Fruit fly (Drosophila melanogaster) whole organism, embryonic: ENCODE results near the gene CG32344.
A peak's percentile ranks its signal among the peaks of the same experiment; 100 is the strongest.

ENCODE experiments used
- ATbp ChIP-seq: fragments of 200-800 bp; sonication (Bioruptor generic); optimal IDR thresholded peaks from 2 replicates; lab custom pipeline; 2017; ENCODE audit warnings: missing biosample characterization, mild to moderate bottlenecking, missing genetic modification characterization, missing genetic modification reagents
- CG12104 ChIP-seq: fragments of 200-800 bp; sonication (Bioruptor generic); optimal IDR thresholded peaks from 3 replicates; lab custom pipeline; 2016; ENCODE audit warnings: missing biosample characterization, missing genetic modification characterization
- CG12299 ChIP-seq: fragments of 200-800 bp; sonication (Bioruptor generic); optimal IDR thresholded peaks from 2 replicates; lab custom pipeline; 2018; ENCODE audit warnings: missing biosample characterization, mild to moderate bottlenecking, missing genetic modification characterization
- CG1233 ChIP-seq: fragments of 200-800 bp; sonication (Bioruptor generic); optimal IDR thresholded peaks from 4 replicates; lab custom pipeline; 2018; ENCODE audit warnings: missing biosample characterization, mild to moderate bottlenecking, missing genetic modification characterization
- CG13287 ChIP-seq: fragments of 200-800 bp; sonication (Bioruptor generic); IDR thresholded peaks from 2 replicates; pipeline ENCODE4 v1.3.6; 2022; ENCODE audit warnings: missing biosample characterization, missing genetic modification characterization; ENCODE audit not compliant: partially characterized antibody
- CG13894 ChIP-seq: fragments of 200-800 bp; sonication (Bioruptor generic); optimal IDR thresholded peaks from 3 replicates; lab custom pipeline; 2018; ENCODE audit warnings: missing biosample characterization, mild to moderate bottlenecking, missing genetic modification characterization, moderate library complexity
- CG14014 ChIP-seq: fragments of 200-800 bp; sonication (Bioruptor generic); IDR thresholded peaks from 2 replicates; pipeline ENCODE4 v1.3.6; 2022; ENCODE audit warnings: missing biosample characterization, missing genetic modification characterization
- CG15514 ChIP-seq: fragments of 200-800 bp; sonication (Bioruptor generic); optimal IDR thresholded peaks from 3 replicates; lab custom pipeline; 2017; ENCODE audit warnings: missing biosample characterization, missing genetic modification characterization, mild to moderate bottlenecking, moderate library complexity, missing genetic modification reagents
- CG15601 ChIP-seq: fragments of 200-800 bp; sonication (Bioruptor generic); optimal IDR thresholded peaks from 3 replicates; lab custom pipeline; 2019; ENCODE audit warnings: missing biosample characterization, mild to moderate bottlenecking, missing genetic modification characterization, moderate library complexity
- CG16815 ChIP-seq: fragments of 200-800 bp; sonication (Bioruptor generic); optimal IDR thresholded peaks from 3 replicates; lab custom pipeline; 2017; ENCODE audit warnings: missing biosample characterization, mild to moderate bottlenecking, missing genetic modification characterization
- CG2199 ChIP-seq: fragments of 200-800 bp; sonication (Bioruptor generic); IDR thresholded peaks from 3 replicates; pipeline ENCODE4 v1.3.6; 2022; ENCODE audit warnings: missing biosample characterization, missing genetic modification characterization
- CG2712 ChIP-seq: fragments of 200-800 bp; optimal IDR thresholded peaks from 3 replicates; lab custom pipeline; 2019; ENCODE audit warnings: missing biosample characterization, mild to moderate bottlenecking, missing genetic modification characterization, moderate library complexity
- CG30403 ChIP-seq: fragments of 200-800 bp; sonication (Bioruptor generic); optimal IDR thresholded peaks from 3 replicates; lab custom pipeline; 2016; ENCODE audit warnings: missing biosample characterization, missing genetic modification characterization
- CG3281 ChIP-seq: fragments of 200-800 bp; sonication (Bioruptor generic); optimal IDR thresholded peaks from 3 replicates; lab custom pipeline; 2017; ENCODE audit warnings: missing biosample characterization, mild to moderate bottlenecking, missing genetic modification characterization
- CG33213 ChIP-seq: fragments of 200-800 bp; sonication (Bioruptor generic); optimal IDR thresholded peaks from 3 replicates; lab custom pipeline; 2016; ENCODE audit warnings: missing biosample characterization, missing genetic modification characterization
- CG34422 ChIP-seq: fragments of 200-800 bp; sonication (Bioruptor generic); IDR thresholded peaks from 3 replicates; pipeline ENCODE4 v1.3.6; 2022; ENCODE audit warnings: missing biosample characterization, missing genetic modification characterization
- CG4360 ChIP-seq: fragments of 200-800 bp; sonication (Bioruptor generic); IDR thresholded peaks from 2 replicates; pipeline ENCODE4 v1.3.6; 2022; ENCODE audit warnings: missing biosample characterization, missing genetic modification characterization
- CG5245 ChIP-seq: fragments of 200-800 bp; sonication (Bioruptor generic); optimal IDR thresholded peaks from 3 replicates; lab custom pipeline; 2016; ENCODE audit warnings: missing biosample characterization, missing genetic modification characterization
- CG6683 ChIP-seq: fragments of 200-800 bp; sonication (Bioruptor generic); optimal IDR thresholded peaks from 2 replicates; lab custom pipeline; 2017; ENCODE audit warnings: missing biosample characterization, mild to moderate bottlenecking, missing genetic modification characterization, missing genetic modification reagents
- CG7271 ChIP-seq: fragments of 200-800 bp; sonication (Bioruptor generic); optimal IDR thresholded peaks from 2 replicates; lab custom pipeline; 2018; ENCODE audit warnings: missing biosample characterization, mild to moderate bottlenecking, missing genetic modification characterization, moderate library complexity
- CG7556 ChIP-seq: fragments of 200-800 bp; sonication (Bioruptor generic); optimal IDR thresholded peaks from 2 replicates; lab custom pipeline; 2017; ENCODE audit warnings: missing biosample characterization, mild to moderate bottlenecking, missing genetic modification characterization
- CG7928 ChIP-seq: fragments of 200-800 bp; sonication (Bioruptor generic); optimal IDR thresholded peaks from 2 replicates; lab custom pipeline; 2017; ENCODE audit warnings: missing biosample characterization, mild to moderate bottlenecking, missing genetic modification characterization
- CG7987 ChIP-seq: fragments of 200-800 bp; sonication (Bioruptor generic); optimal IDR thresholded peaks from 2 replicates; lab custom pipeline; 2018; ENCODE audit warnings: missing biosample characterization, mild to moderate bottlenecking, missing genetic modification characterization, moderate library complexity
- CG9727 ChIP-seq: fragments of 200-800 bp; sonication (Bioruptor generic); optimal IDR thresholded peaks from 3 replicates; lab custom pipeline; 2017; ENCODE audit warnings: missing biosample characterization, mild to moderate bottlenecking, missing genetic modification characterization
- CHES-1-like ChIP-seq: fragments of 200-800 bp; sonication (Bioruptor generic); optimal IDR thresholded peaks from 2 replicates; lab custom pipeline; 2016; ENCODE audit warnings: missing biosample characterization, missing genetic modification characterization
- D19A ChIP-seq: fragments of 200-800 bp; optimal IDR thresholded peaks from 3 replicates; lab custom pipeline; 2019; ENCODE audit warnings: missing biosample characterization, mild to moderate bottlenecking, missing genetic modification characterization, moderate library complexity
- Deaf1 ChIP-seq: fragments of 200-800 bp; optimal IDR thresholded peaks from 3 replicates; lab custom pipeline; 2019; ENCODE audit warnings: missing biosample characterization, mild to moderate bottlenecking, missing genetic modification characterization, moderate library complexity
- E2f2 ChIP-seq: fragments of 200-800 bp; sonication (Bioruptor generic); IDR thresholded peaks from 2 replicates; pipeline ENCODE4 v1.3.6; 2022; ENCODE audit warnings: missing biosample characterization, missing genetic modification characterization
- Lhr ChIP-seq: fragments of 200-800 bp; sonication (Bioruptor generic); optimal IDR thresholded peaks from 3 replicates; lab custom pipeline; 2017; ENCODE audit warnings: mild to moderate bottlenecking, missing biosample characterization, missing genetic modification reagents, missing genetic modification characterization
- Lim3 ChIP-seq: fragments of 200-800 bp; sonication (Bioruptor generic); IDR thresholded peaks from 2 replicates; pipeline ENCODE4 v1.3.6; 2022; ENCODE audit warnings: missing biosample characterization, missing genetic modification characterization
- Max ChIP-seq: fragments of 200-800 bp; sonication (Bioruptor generic); optimal IDR thresholded peaks from 2 replicates; lab custom pipeline; 2016; ENCODE audit warnings: missing biosample characterization, mild to moderate bottlenecking, missing genetic modification characterization
- Nf-YC ChIP-seq: fragments of 200-800 bp; optimal IDR thresholded peaks from 3 replicates; lab custom pipeline; 2019; ENCODE audit warnings: missing biosample characterization, mild to moderate bottlenecking, missing genetic modification characterization, moderate library complexity
- Side ChIP-seq: fragments of 200-800 bp; sonication (Bioruptor generic); optimal IDR thresholded peaks from 2 replicates; lab custom pipeline; 2016; ENCODE audit warnings: missing biosample characterization, missing genetic modification characterization
- Stat92E ChIP-seq, 3 experiments: fragments of >200 bp in 2 of 3; fragments of 200-800 bp in 1 of 3; sonication (Bioruptor generic) in 1 of 3; optimal IDR thresholded peaks; 2 replicates each; lab custom pipeline; 2017 to 2019; ENCODE audit warnings: missing biosample characterization in 3 of 3, missing genetic modification characterization in 3 of 3, mild to moderate bottlenecking in 1 of 3, moderate library complexity in 1 of 3
- YL-1 ChIP-seq: fragments of 200-800 bp; sonication (Bioruptor generic); optimal IDR thresholded peaks from 3 replicates; lab custom pipeline; 2017; ENCODE audit warnings: missing biosample characterization, mild to moderate bottlenecking, missing genetic modification characterization
- br ChIP-seq: fragments of >200 bp; optimal IDR thresholded peaks from 2 replicates; lab custom pipeline; 2017
- chif ChIP-seq, 2 experiments: fragments of 200-800 bp; sonication (Bioruptor generic); optimal IDR thresholded peaks; 3 replicates each; lab custom pipeline; 2016; ENCODE audit warnings: missing biosample characterization in 2 of 2, missing genetic modification characterization in 2 of 2
- chinmo ChIP-seq: fragments of 200-800 bp; sonication (Bioruptor generic); IDR thresholded peaks from 4 replicates; pipeline ENCODE4 v1.3.6; 2022; ENCODE audit warnings: missing biosample characterization, missing genetic modification characterization; ENCODE audit not compliant: partially characterized antibody
- dysf ChIP-seq: fragments of 200-800 bp; sonication (Bioruptor generic); IDR thresholded peaks from 3 replicates; pipeline ENCODE4 v1.3.6; 2022; ENCODE audit warnings: missing biosample characterization, missing genetic modification characterization
- gfzf ChIP-seq: fragments of 200-800 bp; sonication (Bioruptor generic); optimal IDR thresholded peaks from 2 replicates; lab custom pipeline; 2016; ENCODE audit warnings: missing biosample characterization, mild to moderate bottlenecking, missing genetic modification characterization, moderate library complexity
- gro ChIP-seq: fragments of 200-800 bp; sonication (Bioruptor generic); optimal IDR thresholded peaks from 2 replicates; lab custom pipeline; 2016; ENCODE audit warnings: missing biosample characterization, missing genetic modification characterization
- onecut ChIP-seq: fragments of 200-800 bp; sonication (Bioruptor generic); IDR thresholded peaks from 2 replicates; pipeline ENCODE4 v1.3.6; 2022; ENCODE audit warnings: missing biosample characterization, missing genetic modification characterization
- scrt ChIP-seq: fragments of 200-800 bp; sonication (Bioruptor generic); optimal IDR thresholded peaks from 2 replicates; lab custom pipeline; 2018; ENCODE audit warnings: missing biosample characterization, mild to moderate bottlenecking, missing genetic modification characterization, moderate library complexity
- shn ChIP-seq: fragments of 200-800 bp; sonication (Bioruptor generic); optimal IDR thresholded peaks from 3 replicates; lab custom pipeline; 2016; ENCODE audit warnings: missing biosample characterization, missing genetic modification characterization
- slp2 ChIP-seq: fragments of 200-800 bp; sonication (Bioruptor generic); optimal IDR thresholded peaks from 2 replicates; lab custom pipeline; 2016; ENCODE audit warnings: missing biosample characterization, missing genetic modification characterization
- sqz ChIP-seq: fragments of 200-800 bp; sonication (Bioruptor generic); optimal IDR thresholded peaks from 3 replicates; lab custom pipeline; 2018; ENCODE audit warnings: missing biosample characterization, mild to moderate bottlenecking, missing genetic modification characterization

CG32344 gene

dm6 chr3L:292146-292776 is 32.3 kb downstream of the CG32344 start (continued):
- TF ChIP-seq CG15601 (tag; lab: Kevin White, UChicago): peak; percentile 29
- TF ChIP-seq br (lab: Kevin White, UChicago): no peak
- TF ChIP-seq sqz: peak; percentile 91
- TF ChIP-seq CG14014: peak; percentile 31; the same call in 1 of the 2 replicates
- peak; percentile 38 for TF ChIP-seq CG7987 (GFP tag; lab: Kevin White, UChicago)
- TF ChIP-seq CG5245: no peak
- no peak for TF ChIP-seq slp2 (GFP tag; lab: Kevin White, UChicago)
- TF ChIP-seq CG2199 (GFP tag; lab: Robert Waterston, UW): peak; percentile 25; the same call in 1 of the 3 replicates
- peak; percentile 38 for TF ChIP-seq CG2712 (tag; lab: Kevin White, UChicago)
- no peak for TF ChIP-seq CG12104 (GFP tag; lab: Kevin White, UChicago)
- peak; percentile 46 for TF ChIP-seq gro
- TF ChIP-seq ATbp (GFP tag; lab: Kevin White, UChicago): peak; percentile 18
- TF ChIP-seq Lhr (GFP tag; lab: Kevin White, UChicago): peak; percentile 81
- TF ChIP-seq YL-1 (GFP tag; lab: Kevin White, UChicago): peak; percentile 68
- peak; percentile 39 for TF ChIP-seq CG3281 (GFP tag; lab: Kevin White, UChicago)
- TF ChIP-seq dysf (GFP tag; lab: Robert Waterston, UW): no peak
- TF ChIP-seq D19A (tag; lab: Kevin White, UChicago): peak; percentile 23
- peak; percentile 3 for TF ChIP-seq Side (GFP tag; lab: Kevin White, UChicago)
- peak; percentile 98 for TF ChIP-seq gfzf (GFP tag; lab: Kevin White, UChicago)
- peak; percentile 12 for TF ChIP-seq CG7556
- TF ChIP-seq Max (GFP tag; lab: Kevin White, UChicago): peak; percentile 9
- TF ChIP-seq scrt: peak; percentile 9
- peak; percentile 6 for TF ChIP-seq shn (GFP tag; lab: Kevin White, UChicago)
- TF ChIP-seq CG1233 (GFP tag; lab: Kevin White, UChicago): peak; percentile 25
- TF ChIP-seq Lim3 (GFP tag; lab: Robert Waterston, UW): no peak
- peak in 1 of 2 experiments; percentile 21 for TF ChIP-seq chif (GFP tag; optimal IDR thresholded peaks at IDR 0.05; lab: Kevin White, UChicago)
- TF ChIP-seq chinmo: peak; percentile 81; the same call in 2 of the 4 replicates
- peak; percentile 16 for TF ChIP-seq CG7928
- TF ChIP-seq CG15514 (GFP tag; lab: Kevin White, UChicago): peak; percentile 74
- TF ChIP-seq CG12299 (tag; lab: Kevin White, UChicago): peak; percentile 58
- TF ChIP-seq Nf-YC (tag; lab: Kevin White, UChicago): peak; percentile 11
- peak; percentile 53; the same call in 1 of the 2 replicates for TF ChIP-seq onecut (GFP tag; lab: Robert Waterston, UW)
- TF ChIP-seq Deaf1 (tag; lab: Kevin White, UChicago): peak; percentile 58
- TF ChIP-seq CG9727 (GFP tag; lab: Kevin White, UChicago): no peak
- peak in 1 of 3 experiments; percentile 71 for TF ChIP-seq Stat92E (GFP tag; optimal IDR thresholded peaks at IDR 0.05; lab: Kevin White, UChicago)
- TF ChIP-seq CG4360 (GFP tag; lab: Robert Waterston, UW): peak; percentile 9
- peak; percentile 24; the same call in 1 of the 2 replicates for TF ChIP-seq CG13287 (GFP tag; lab: Robert Waterston, UW)
- TF ChIP-seq CG30403 (GFP tag; lab: Kevin White, UChicago): no peak
- TF ChIP-seq CG34422 (GFP tag; lab: Robert Waterston, UW): peak; percentile 83; the same call in 1 of the 3 replicates
- TF ChIP-seq CG13894: peak; percentile 5
- TF ChIP-seq CG16815 (GFP tag; lab: Kevin White, UChicago): no peak
- TF ChIP-seq CG33213: peak; percentile 51
- TF ChIP-seq CHES-1-like (GFP tag; lab: Kevin White, UChicago): peak; percentile 77
- TF ChIP-seq CG7271: peak; percentile 6
- peak; percentile 18 for TF ChIP-seq CG6683 (GFP tag; lab: Kevin White, UChicago)
- TF ChIP-seq E2f2: peak; percentile 96
